Worm (Caenorhabditis elegans): ENCODE results near the gene saeg-2.

The saeg-2 gene

DNA sequence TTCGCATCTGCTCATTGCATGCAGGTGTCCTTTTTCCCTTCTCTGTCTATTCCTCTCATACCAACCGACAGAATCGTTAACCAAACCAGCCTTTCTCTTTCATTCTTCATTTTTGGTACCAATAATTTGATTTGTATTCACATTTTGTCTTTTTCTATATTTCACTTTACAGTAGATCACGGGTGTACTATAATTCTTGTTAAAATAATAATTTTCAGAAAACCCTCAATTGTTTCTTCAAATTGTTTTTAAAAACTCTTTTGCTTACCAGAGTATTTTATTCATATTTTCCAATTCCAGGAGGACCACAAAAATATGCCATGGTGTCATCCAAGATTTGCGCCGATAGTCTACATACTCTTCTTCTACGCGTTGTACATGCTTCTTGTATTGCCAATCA, 10.6 kb downstream of the saeg-2 start, which contains the start of gene T02C1.2:
Gene T02C1.2, plus strand, starts transcription at position 301 of the 400 bp plus-strand sequence.
- TF ChIP-seq chd-7 (tag; optimal IDR thresholded peaks at IDR 0.05) (no peak), B0035.1 (tag; optimal IDR thresholded peaks at IDR 0.05) (no peak)

DNA sequence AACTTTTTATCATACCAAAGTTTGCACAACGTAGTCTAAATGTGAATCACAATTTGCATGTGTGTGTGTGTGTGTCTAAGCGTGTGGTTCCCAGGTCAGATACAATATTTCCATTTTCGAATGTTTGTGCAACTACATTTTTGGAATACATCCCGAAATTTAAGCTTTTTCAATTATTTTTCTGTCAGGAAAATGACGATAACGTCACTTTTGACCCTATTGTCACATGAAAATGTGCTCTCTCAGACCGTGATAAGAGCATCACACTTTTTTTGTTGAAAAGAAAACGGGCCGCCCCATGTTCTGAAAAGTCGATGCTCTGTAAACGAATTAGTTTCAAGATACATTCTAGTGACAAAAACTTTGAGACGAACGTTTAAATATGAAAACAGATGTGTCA, 14.8 kb downstream of the saeg-2 start:
- TF ChIP-seq nhr-80 (tag; optimal IDR thresholded peaks at IDR 0.05) (peak; percentile 69), mel-28 (tag; optimal IDR thresholded peaks at IDR 0.05; ENCODE audit: borderline replicate concordance) (no peak), sptf-2 (GFP tag; optimal IDR thresholded peaks at IDR 0.05) (no peak)

DNA sequence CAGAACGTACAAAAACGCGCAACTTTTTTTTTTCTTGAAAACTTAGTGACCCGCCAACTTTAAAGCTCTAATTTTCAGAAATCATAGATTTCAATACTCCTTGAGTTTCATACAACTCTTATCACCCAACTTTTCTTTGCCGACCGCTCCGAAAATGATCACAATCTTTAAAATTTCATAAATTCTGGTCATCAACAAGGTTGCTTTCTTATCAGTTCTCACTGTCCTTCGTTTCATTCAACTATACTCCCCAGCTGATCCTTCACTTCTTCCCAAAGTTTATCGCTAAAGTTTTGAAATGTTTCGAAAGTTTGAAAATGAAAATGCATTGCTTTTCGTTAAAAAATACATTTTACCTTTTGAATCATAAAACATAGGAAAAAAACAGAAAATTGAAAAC, 15.6 kb downstream of the saeg-2 start:
- TF ChIP-seq nhr-80 (tag; optimal IDR thresholded peaks at IDR 0.05): peak; percentile 79
- TF ChIP-seq F49E8.2 (tag; optimal IDR thresholded peaks at IDR 0.05; ENCODE audit: insufficient read depth): no peak
- TF ChIP-seq cebp-1 (GFP tag; IDR thresholded peaks at IDR 0.05): peak; percentile 39; the same call in 1 of the 2 replicates
- no peak for TF ChIP-seq cebp-1 (tag; optimal IDR thresholded peaks at IDR 0.05)

DNA sequence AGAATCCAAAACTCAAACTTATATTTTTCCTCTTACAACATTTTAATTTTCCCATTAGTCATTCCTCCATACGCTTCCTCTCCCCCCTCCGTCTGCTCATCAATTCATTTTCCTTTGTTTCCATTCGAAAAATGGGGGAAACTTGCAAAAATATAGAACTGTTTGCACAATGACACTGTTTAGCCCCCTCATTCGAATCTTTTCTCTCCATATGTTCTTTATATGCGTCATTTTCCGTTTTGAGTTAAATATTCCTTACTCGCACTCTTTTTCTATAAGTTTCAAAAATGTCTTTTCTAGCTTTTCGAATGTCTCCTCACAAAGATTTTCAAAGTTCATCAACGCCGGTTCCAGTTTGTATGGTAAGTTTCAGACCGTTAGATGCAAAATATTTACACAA, 16.8 kb downstream of the saeg-2 start, which contains the start of gene M01A8.1:
Gene M01A8.1, plus strand, starts transcription at position 301 of the 400 bp plus-strand sequence.
- TF ChIP-seq aptf-2 (GFP tag; conservative IDR thresholded peaks at IDR 0.05) (no peak), B0261.1 (tag; optimal IDR thresholded peaks at IDR 0.05) (no peak)

DNA sequence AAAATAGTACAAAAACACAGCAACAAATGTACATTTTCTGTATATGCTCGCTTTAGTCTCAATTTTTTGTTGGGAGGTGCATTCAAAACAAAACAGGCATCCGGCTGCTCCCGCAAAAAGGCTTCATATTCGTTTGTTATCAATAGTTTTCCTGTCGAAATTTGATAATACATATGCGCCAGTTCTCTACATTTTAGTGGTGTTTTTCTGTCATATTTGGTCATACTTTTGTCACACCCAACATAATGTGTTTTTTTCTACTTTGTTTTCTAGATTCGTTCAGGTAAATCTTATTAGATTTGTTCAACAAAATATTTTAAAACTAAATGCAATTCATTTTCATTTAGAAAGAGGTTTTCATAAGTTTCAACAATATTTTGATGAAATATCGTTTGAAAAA, 18.3 kb downstream of the saeg-2 start:
- no peak for TF ChIP-seq ekl-4 (GFP tag; IDR thresholded peaks at IDR 0.05)
- no peak for TF ChIP-seq sptf-2 (GFP tag; optimal IDR thresholded peaks at IDR 0.05)
- TF ChIP-seq F33H1.4 (GFP tag; IDR thresholded peaks at IDR 0.05): no peak
- no peak for TF ChIP-seq Y79H2A.3 (GFP tag; conservative IDR thresholded peaks at IDR 0.05)
- no peak for TF ChIP-seq athp-1 (tag; optimal IDR thresholded peaks at IDR 0.05)
- TF ChIP-seq ztf-26 (tag; optimal IDR thresholded peaks at IDR 0.05): no peak
- TF ChIP-seq hlh-12 (tag; optimal IDR thresholded peaks at IDR 0.05): no peak
- peak; percentile 54 for TF ChIP-seq nhr-80 (tag; optimal IDR thresholded peaks at IDR 0.05)
- no peak for TF ChIP-seq unc-62 (GFP tag; optimal IDR thresholded peaks at IDR 0.05)

DNA sequence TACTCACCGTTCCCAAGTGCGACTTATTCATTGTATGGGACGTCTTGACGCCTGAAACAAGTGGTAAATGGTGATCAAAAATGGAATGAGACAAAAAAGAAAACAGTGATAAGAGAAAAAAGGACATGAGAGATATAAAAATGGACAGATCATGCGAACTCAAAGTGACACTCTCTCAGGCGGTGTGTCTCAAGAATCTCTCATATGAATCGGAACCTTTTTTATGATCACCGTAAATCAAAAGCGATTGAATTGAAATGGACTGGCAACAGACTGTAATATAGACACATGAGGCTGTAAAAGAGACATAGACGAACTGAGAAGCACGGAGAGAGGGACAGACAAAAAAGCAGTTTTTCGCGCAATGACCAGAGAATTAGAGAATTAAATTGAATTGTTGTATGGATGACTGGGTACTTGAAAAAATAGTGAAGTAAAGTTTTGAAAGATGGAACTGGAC, 28.9 kb downstream of the saeg-2 start, which contains the start of gene clip-1:
Gene clip-1, minus strand, starts transcription at position 51 of the 460 bp plus-strand sequence.
- no peak for TF ChIP-seq hsf-1 (GFP tag; IDR thresholded peaks at IDR 0.05)
- no peak for TF ChIP-seq nhr-27 (tag; optimal IDR thresholded peaks at IDR 0.05)
- no peak for TF ChIP-seq die-1 (tag; optimal IDR thresholded peaks at IDR 0.05)
- no peak for TF ChIP-seq aptf-3 (GFP tag; IDR thresholded peaks at IDR 0.05)
- no peak for TF ChIP-seq hmg-20 (GFP tag; IDR thresholded peaks at IDR 0.05)
- TF ChIP-seq ceh-58 (GFP tag; IDR thresholded peaks at IDR 0.05): no peak
- TF ChIP-seq nfya-2 (GFP tag; IDR thresholded peaks at IDR 0.05): no peak
- TF ChIP-seq attf-6 (GFP tag; IDR thresholded peaks at IDR 0.05): no peak
- no peak for TF ChIP-seq lin-54 (GFP tag; optimal IDR thresholded peaks at IDR 0.05)
- peak; percentile 42 for TF ChIP-seq lin-40 (tag; optimal IDR thresholded peaks at IDR 0.05)
- TF ChIP-seq ztf-26 (tag; optimal IDR thresholded peaks at IDR 0.05): peak; percentile 27
- no peak for TF ChIP-seq egrh-3 (GFP tag; IDR thresholded peaks at IDR 0.05)
- no peak for TF ChIP-seq ztf-25 (GFP tag; IDR thresholded peaks at IDR 0.05)
- no peak for TF ChIP-seq cebp-1 (GFP tag; IDR thresholded peaks at IDR 0.05)
- TF ChIP-seq cebp-1 (tag; optimal IDR thresholded peaks at IDR 0.05): peak; percentile 34
- peak; percentile 39; the same call in 1 of the 2 replicates for TF ChIP-seq hmg-1.2 (GFP tag; IDR thresholded peaks at IDR 0.05)
- no peak for TF ChIP-seq ZK185.1 (tag; optimal IDR thresholded peaks at IDR 0.05; ENCODE audit: poor library complexity, severe bottlenecking)
- peak; percentile 52 for TF ChIP-seq nhr-80 (tag; optimal IDR thresholded peaks at IDR 0.05)
- TF ChIP-seq nhr-179 (tag; optimal IDR thresholded peaks at IDR 0.05): no peak
- no peak for TF ChIP-seq egl-18 (GFP tag; IDR thresholded peaks at IDR 0.05)
- TF ChIP-seq F57C9.4 (tag; optimal IDR thresholded peaks at IDR 0.05): no peak

All from whole organism, young adult.